In genomic region chrX:2065073-2065472, dm6 we compare ENCODE assay signal across 4 fruit fly cellular contexts.
TF ChIP-seq lines count a peak whose summit lies in the region.

Gene CG4281, minus strand, starts transcription at chrX:2065142.

- TF ChIP-seq CTCF in whole organism, embryonic (GFP tag; optimal IDR thresholded peaks at IDR 0.05; lab: Kevin White, UChicago), result no peak

TF ChIP-seq in whole organism, adult, 20 proteins besides CTCF, POLR2A, EP300 and RAD21:
- TF ChIP-seq toe (GFP tag; optimal IDR thresholded peaks at IDR 0.05; lab: Kevin White, UChicago) (no peak), Hr96 (GFP tag; optimal IDR thresholded peaks at IDR 0.05; lab: Kevin White, UChicago) (no peak), kay (GFP tag; lab: Kevin White, UChicago; ENCODE audit: borderline replicate concordance) (no peak), pad (GFP tag; optimal IDR thresholded peaks at IDR 0.05; lab: Kevin White, UChicago) (no peak), CG12768 (GFP tag; optimal IDR thresholded peaks at IDR 0.05; lab: Kevin White, UChicago) (no peak), CG5204 (GFP tag; optimal IDR thresholded peaks at IDR 0.05; lab: Kevin White, UChicago) (no peak), CG33017 (tag; optimal IDR thresholded peaks at IDR 0.05; lab: Kevin White, UChicago) (no peak), tj (GFP tag; optimal IDR thresholded peaks at IDR 0.05; lab: Kevin White, UChicago) (peak; percentile 24), cnc (optimal IDR thresholded peaks at IDR 0.05; lab: Kevin White, UChicago) (no peak), CG7045 (GFP tag; optimal IDR thresholded peaks at IDR 0.05; lab: Kevin White, UChicago) (no peak), ovo (GFP tag; optimal IDR thresholded peaks at IDR 0.05; lab: Kevin White, UChicago) (no peak), CG11617 (GFP tag; optimal IDR thresholded peaks at IDR 0.05; lab: Kevin White, UChicago) (peak; percentile 23), Clk (GFP tag; optimal IDR thresholded peaks at IDR 0.05; lab: Kevin White, UChicago) (no peak), cic (GFP tag; optimal IDR thresholded peaks at IDR 0.05; lab: Kevin White, UChicago) (no peak), Crg-1 (GFP tag; optimal IDR thresholded peaks at IDR 0.05; lab: Kevin White, UChicago) (peak; percentile 17), CG14711 (tag; optimal IDR thresholded peaks at IDR 0.05; lab: Kevin White, UChicago) (peak; percentile 40), Mnt (GFP tag; optimal IDR thresholded peaks at IDR 0.05; lab: Kevin White, UChicago) (peak; percentile 37), CG1620 (GFP tag; optimal IDR thresholded peaks at IDR 0.05; lab: Kevin White, UChicago) (no peak), CG7101 (tag; optimal IDR thresholded peaks at IDR 0.05; lab: Kevin White, UChicago) (peak; percentile 13), bab1 (GFP tag; optimal IDR thresholded peaks at IDR 0.05; lab: Kevin White, UChicago) (peak; percentile 70)

TF ChIP-seq in whole organism, embryonic, 481 proteins besides CTCF, POLR2A, EP300 and RAD21 (continues in another document):
- TF ChIP-seq ATbp (GFP tag; optimal IDR thresholded peaks at IDR 0.05; lab: Kevin White, UChicago) (no peak), luna (GFP tag; optimal IDR thresholded peaks at IDR 0.05; lab: Kevin White, UChicago) (no peak), CG4404 (GFP tag; IDR thresholded peaks at IDR 0.05; lab: Robert Waterston, UW) (no peak), jigr1 (GFP tag; IDR thresholded peaks at IDR 0.05; lab: Robert Waterston, UW) (no peak), CG18764 (GFP tag; optimal IDR thresholded peaks at IDR 0.05; lab: Kevin White, UChicago) (no peak), sens-2 (GFP tag; IDR thresholded peaks at IDR 0.05; lab: Robert Waterston, UW) (no peak), row (GFP tag; IDR thresholded peaks at IDR 0.05; lab: Robert Waterston, UW) (peak; percentile 64), CG30020 (tag; optimal IDR thresholded peaks at IDR 0.05; lab: Kevin White, UChicago) (no peak), CG2889 (GFP tag; IDR thresholded peaks at IDR 0.05; lab: Robert Waterston, UW) (no peak), CG7357 (GFP tag; IDR thresholded peaks at IDR 0.05; lab: Robert Waterston, UW) (no peak), gcm (GFP tag; optimal IDR thresholded peaks at IDR 0.05; lab: Kevin White, UChicago) (no peak), CG11695 (GFP tag; IDR thresholded peaks at IDR 0.05; lab: Robert Waterston, UW) (no peak), Dek (tag; optimal IDR thresholded peaks at IDR 0.05; lab: Kevin White, UChicago) (no peak), Mad (GFP tag; optimal IDR thresholded peaks at IDR 0.05; lab: Kevin White, UChicago) (no peak), sqz (GFP tag; optimal IDR thresholded peaks at IDR 0.05; lab: Kevin White, UChicago) (no peak), CG4328 (GFP tag; optimal IDR thresholded peaks at IDR 0.05; lab: Kevin White, UChicago) (no peak), CG18262 (tag; optimal IDR thresholded peaks at IDR 0.05; lab: Kevin White, UChicago) (no peak), CG1024 (GFP tag; IDR thresholded peaks at IDR 0.05; lab: Robert Waterston, UW) (no peak), Dref (GFP tag; IDR thresholded peaks at IDR 0.05; lab: Robert Waterston, UW) (peak; percentile 76), nau (GFP tag; optimal IDR thresholded peaks at IDR 0.05; lab: Kevin White, UChicago) (no peak), schlank (tag; optimal IDR thresholded peaks at IDR 0.05; lab: Kevin White, UChicago) (no peak), NK7.1 (GFP tag; optimal IDR thresholded peaks at IDR 0.05; lab: Kevin White, UChicago) (no peak), ro (GFP tag; IDR thresholded peaks at IDR 0.05; lab: Robert Waterston, UW) (no peak), CG12659 (GFP tag; optimal IDR thresholded peaks at IDR 0.05; lab: Kevin White, UChicago) (peak; percentile 40), Hr3 (GFP tag; optimal IDR thresholded peaks at IDR 0.05; lab: Kevin White, UChicago) (no peak), CG18599 (GFP tag; optimal IDR thresholded peaks at IDR 0.05; lab: Kevin White, UChicago) (no peak), bowl (GFP tag; IDR thresholded peaks at IDR 0.05; lab: Robert Waterston, UW) (no peak)

TF ChIP-seq in whole organism, prepupa, 60 proteins besides CTCF, POLR2A, EP300 and RAD21:
- no peak for TF ChIP-seq Eip93F (GFP tag; optimal IDR thresholded peaks at IDR 0.05; lab: Kevin White, UChicago)
- TF ChIP-seq CG32006 (GFP tag; optimal IDR thresholded peaks at IDR 0.05; lab: Kevin White, UChicago), result no peak
- no peak for TF ChIP-seq CG4318 (GFP tag; optimal IDR thresholded peaks at IDR 0.05; lab: Kevin White, UChicago)
- peak; percentile 33 for TF ChIP-seq esn (GFP tag; optimal IDR thresholded peaks at IDR 0.05; lab: Kevin White, UChicago)
- TF ChIP-seq Smox (GFP tag; optimal IDR thresholded peaks at IDR 0.05; lab: Kevin White, UChicago), result no peak
- TF ChIP-seq CG10669 (GFP tag; optimal IDR thresholded peaks at IDR 0.05; lab: Kevin White, UChicago), result no peak
- no peak for TF ChIP-seq Lpt (GFP tag; optimal IDR thresholded peaks at IDR 0.05; lab: Kevin White, UChicago)
- TF ChIP-seq spab (GFP tag; optimal IDR thresholded peaks at IDR 0.05; lab: Kevin White, UChicago), result no peak
- no peak for TF ChIP-seq CG6854 (GFP tag; optimal IDR thresholded peaks at IDR 0.05; lab: Kevin White, UChicago)
- no peak for TF ChIP-seq CG15336 (GFP tag; IDR thresholded peaks at IDR 0.05; lab: Robert Waterston, UW)
- TF ChIP-seq Eip78C (GFP tag; lab: Kevin White, UChicago), result peak; percentile 69
- no peak for TF ChIP-seq CG11902 (GFP tag; optimal IDR thresholded peaks at IDR 0.05; lab: Kevin White, UChicago)
- TF ChIP-seq CG9139 (GFP tag; optimal IDR thresholded peaks at IDR 0.05; lab: Kevin White, UChicago), result no peak
- no peak for TF ChIP-seq CG3032 (tag; optimal IDR thresholded peaks at IDR 0.05; lab: Kevin White, UChicago)
- no peak for TF ChIP-seq Ets96B (tag; optimal IDR thresholded peaks at IDR 0.05; lab: Kevin White, UChicago)

TF ChIP-seq in whole organism, wandering third instar larva, 38 proteins besides CTCF, POLR2A, EP300 and RAD21:
- TF ChIP-seq woc (GFP tag; optimal IDR thresholded peaks at IDR 0.05; lab: Kevin White, UChicago), result peak; percentile 58
- TF ChIP-seq OdsH (GFP tag; optimal IDR thresholded peaks at IDR 0.05; lab: Kevin White, UChicago), result no peak
- TF ChIP-seq Sp1 (GFP tag; optimal IDR thresholded peaks at IDR 0.05; lab: Kevin White, UChicago), result peak; percentile 6
- TF ChIP-seq Myc (optimal IDR thresholded peaks at IDR 0.05; lab: Kevin White, UChicago), result peak; percentile 83
- peak; percentile 2 for TF ChIP-seq fru (GFP tag; optimal IDR thresholded peaks at IDR 0.05; lab: Kevin White, UChicago)
- peak; percentile 29 for TF ChIP-seq h (GFP tag; optimal IDR thresholded peaks at IDR 0.05; lab: Kevin White, UChicago)
- TF ChIP-seq Dif (GFP tag; optimal IDR thresholded peaks at IDR 0.05; lab: Kevin White, UChicago; ENCODE audit: partially characterized antibody), result no peak
